Worm (Caenorhabditis elegans) whole organism, L2 larva: ENCODE results near the gene csn-3.

Source experiments
- C34F6.9 ChIP-seq: fragments of 150-350 bp; optimal IDR thresholded peaks from 2 replicates; lab custom pipeline; 2014; ENCODE audit warnings: missing biosample characterization, missing genetic modification characterization
- R02D3.7 ChIP-seq: fragments of 150-350 bp; optimal IDR thresholded peaks from 2 replicates; lab custom pipeline; 2014; ENCODE audit warnings: missing biosample characterization, missing genetic modification characterization
- ZK546.5 ChIP-seq: sonication (generic microtip); optimal IDR thresholded peaks from 2 replicates; lab custom pipeline; 2017; ENCODE audit warnings: missing biosample characterization, missing genetic modification characterization
- alr-1 ChIP-seq: fragments of 150-350 bp; optimal IDR thresholded peaks from 2 replicates; lab custom pipeline; 2014; ENCODE audit warnings: missing biosample characterization, missing genetic modification characterization
- aly-2 ChIP-seq: fragments of 150-350 bp; optimal IDR thresholded peaks from 2 replicates; lab custom pipeline; 2014; ENCODE audit warnings: missing biosample characterization, missing genetic modification characterization
- ama-1 ChIP-seq: fragments of 150-350 bp; optimal IDR thresholded peaks from 2 replicates; lab custom pipeline; 2018; ENCODE audit warnings: inconsistent platforms
- blmp-1 ChIP-seq: sonication (generic microtip); optimal IDR thresholded peaks from 2 replicates; lab custom pipeline; 2017; ENCODE audit warnings: missing genetic modification characterization, mild to moderate bottlenecking, missing compliant biosample characterization, antibody characterized with exemption, moderate library complexity; ENCODE audit not compliant: insufficient read depth
- ceh-16 ChIP-seq: fragments of 150-350 bp; optimal IDR thresholded peaks from 2 replicates; lab custom pipeline; 2014; ENCODE audit warnings: missing biosample characterization, missing genetic modification characterization
- ceh-82 ChIP-seq: fragments of 150-350 bp; optimal IDR thresholded peaks from 2 replicates; lab custom pipeline; 2014; ENCODE audit warnings: missing biosample characterization, missing genetic modification characterization
- crh-2 ChIP-seq: sonication (generic microtip); optimal IDR thresholded peaks from 2 replicates; lab custom pipeline; 2017; ENCODE audit warnings: missing biosample characterization, missing genetic modification characterization
- dmd-4 ChIP-seq: sonication (generic microtip); optimal IDR thresholded peaks from 2 replicates; lab custom pipeline; 2017; ENCODE audit warnings: missing biosample characterization, missing genetic modification characterization
- egl-27 ChIP-seq: sonication (generic microtip); optimal IDR thresholded peaks from 3 replicates; lab custom pipeline; 2017; ENCODE audit warnings: missing biosample characterization, missing genetic modification reagents, missing genetic modification characterization
- elt-1 ChIP-seq: fragments of 150-350 bp; optimal IDR thresholded peaks from 2 replicates; lab custom pipeline; 2014; ENCODE audit warnings: missing biosample characterization, missing genetic modification characterization
- elt-3 ChIP-seq: sonication (generic microtip); optimal IDR thresholded peaks from 2 replicates; lab custom pipeline; 2017; ENCODE audit warnings: missing biosample characterization, missing genetic modification characterization
- fos-1 ChIP-seq: fragments of 150-350 bp; optimal IDR thresholded peaks from 2 replicates; lab custom pipeline; 2014; ENCODE audit warnings: missing biosample characterization, missing genetic modification characterization
- gmeb-1 ChIP-seq: fragments of 150-350 bp; optimal IDR thresholded peaks from 2 replicates; lab custom pipeline; 2014; ENCODE audit warnings: missing biosample characterization, missing genetic modification characterization
- lin-11 ChIP-seq: fragments of 150-350 bp; sonication (generic microtip); optimal IDR thresholded peaks from 2 replicates; lab custom pipeline; 2014; ENCODE audit warnings: missing biosample characterization, missing genetic modification characterization, inconsistent platforms, mixed read lengths
- lin-13 ChIP-seq: fragments of 150-350 bp; optimal IDR thresholded peaks from 2 replicates; lab custom pipeline; 2014; ENCODE audit warnings: missing biosample characterization, missing genetic modification reagents, missing genetic modification characterization
- lin-39 ChIP-seq: fragments of 150-350 bp; optimal IDR thresholded peaks from 2 replicates; lab custom pipeline; 2014; ENCODE audit warnings: missing biosample characterization, missing genetic modification reagents, missing genetic modification characterization
- lsy-2 ChIP-seq, 2 experiments: fragments of 150-350 bp in 1 of 2; sonication (generic microtip) in 1 of 2; optimal IDR thresholded peaks; 2 replicates each; lab custom pipeline; 2014 to 2017; ENCODE audit warnings: missing biosample characterization in 2 of 2, missing genetic modification characterization in 2 of 2
- mab-5 ChIP-seq: fragments of 150-350 bp; optimal IDR thresholded peaks from 2 replicates; lab custom pipeline; 2014; ENCODE audit warnings: missing biosample characterization, missing genetic modification characterization
- mbf-1 ChIP-seq: sonication (generic microtip); optimal IDR thresholded peaks from 2 replicates; lab custom pipeline; 2017; ENCODE audit warnings: missing biosample characterization, missing genetic modification characterization
- mdl-1 ChIP-seq, 2 experiments: fragments of 150-350 bp in 1 of 2; sonication (generic microtip) in 1 of 2; optimal IDR thresholded peaks; 2 replicates each; lab custom pipeline; 2017; ENCODE audit warnings: missing biosample characterization in 2 of 2, missing genetic modification characterization in 2 of 2
- nhr-10 ChIP-seq: sonication (generic microtip); optimal IDR thresholded peaks from 2 replicates; lab custom pipeline; 2017; ENCODE audit warnings: missing biosample characterization, missing genetic modification characterization
- nhr-11 ChIP-seq: fragments of 150-350 bp; optimal IDR thresholded peaks from 2 replicates; lab custom pipeline; 2014; ENCODE audit warnings: missing biosample characterization, missing genetic modification characterization
- nhr-12 ChIP-seq: fragments of 150-350 bp; optimal IDR thresholded peaks from 2 replicates; lab custom pipeline; 2014; ENCODE audit warnings: missing biosample characterization, missing genetic modification characterization
- nhr-129 ChIP-seq: fragments of 150-350 bp; optimal IDR thresholded peaks from 2 replicates; lab custom pipeline; 2014; ENCODE audit warnings: missing biosample characterization, missing genetic modification characterization
- nhr-21 ChIP-seq: fragments of 150-350 bp; optimal IDR thresholded peaks from 2 replicates; lab custom pipeline; 2014; ENCODE audit warnings: missing biosample characterization, missing genetic modification characterization
- nhr-237 ChIP-seq: fragments of 150-350 bp; optimal IDR thresholded peaks from 2 replicates; lab custom pipeline; 2014; ENCODE audit warnings: missing biosample characterization, missing genetic modification characterization
- nhr-25 ChIP-seq: fragments of 150-350 bp; sonication (generic microtip); optimal IDR thresholded peaks from 3 replicates; lab custom pipeline; 2014; ENCODE audit warnings: missing biosample characterization, missing genetic modification characterization
- nhr-6 ChIP-seq: fragments of 150-350 bp; optimal IDR thresholded peaks from 2 replicates; lab custom pipeline; 2014; ENCODE audit warnings: missing biosample characterization, missing genetic modification characterization
- peb-1 ChIP-seq: fragments of 150-350 bp; optimal IDR thresholded peaks from 2 replicates; lab custom pipeline; 2014; ENCODE audit warnings: missing biosample characterization, missing genetic modification characterization
- sem-4 ChIP-seq: fragments of 150-350 bp; optimal IDR thresholded peaks from 2 replicates; lab custom pipeline; 2014; ENCODE audit warnings: missing biosample characterization, missing genetic modification reagents, missing genetic modification characterization
- skn-1 ChIP-seq: sonication (generic microtip); optimal IDR thresholded peaks from 2 replicates; lab custom pipeline; 2017; ENCODE audit warnings: missing biosample characterization, missing genetic modification characterization
- sma-3 ChIP-seq: sonication (generic microtip); optimal IDR thresholded peaks from 2 replicates; lab custom pipeline; 2016; ENCODE audit warnings: missing genetic modification reagents, missing genetic modification characterization, missing compliant biosample characterization
- sma-9 ChIP-seq, 2 experiments: fragments of 150-350 bp in 1 of 2; sonication (generic microtip) in 1 of 2; optimal IDR thresholded peaks; 2 replicates each; lab custom pipeline; 2014 to 2016; ENCODE audit warnings: missing genetic modification characterization in 2 of 2, mild to moderate bottlenecking in 1 of 2, missing biosample characterization in 1 of 2, missing compliant biosample characterization in 1 of 2, missing genetic modification reagents in 1 of 2, moderate library complexity in 1 of 2
- snpc-4 ChIP-seq: fragments of 150-350 bp; optimal IDR thresholded peaks from 2 replicates; lab custom pipeline; 2014; ENCODE audit warnings: missing biosample characterization, missing genetic modification characterization
- unc-39 ChIP-seq: fragments of 150-350 bp; optimal IDR thresholded peaks from 2 replicates; lab custom pipeline; 2014; ENCODE audit warnings: missing biosample characterization, missing genetic modification characterization
- unc-55 ChIP-seq: fragments of 150-350 bp; sonication (generic microtip); optimal IDR thresholded peaks from 3 replicates; lab custom pipeline; 2014; ENCODE audit warnings: missing biosample characterization, missing genetic modification reagents, missing genetic modification characterization
- unc-62 ChIP-seq: fragments of 150-350 bp; optimal IDR thresholded peaks from 2 replicates; lab custom pipeline; 2014; ENCODE audit warnings: missing biosample characterization, missing genetic modification reagents, missing genetic modification characterization
- zag-1 ChIP-seq: fragments of 150-350 bp; optimal IDR thresholded peaks from 2 replicates; lab custom pipeline; 2014; ENCODE audit warnings: missing biosample characterization, missing genetic modification characterization
- ztf-1 ChIP-seq: fragments of 200-800 bp; sonication (Bioruptor generic); conservative IDR thresholded peaks from 2 replicates; pipeline ENCODE4 v1.3.6; 2022; ENCODE audit warnings: missing genetic modification characterization, missing compliant biosample characterization
- ztf-11 ChIP-seq: sonication (generic microtip); optimal IDR thresholded peaks from 2 replicates; lab custom pipeline; 2017; ENCODE audit warnings: missing biosample characterization, missing genetic modification characterization
- ztf-4 ChIP-seq: fragments of 150-350 bp; optimal IDR thresholded peaks from 2 replicates; lab custom pipeline; 2014; ENCODE audit warnings: missing biosample characterization, missing genetic modification characterization

Gene csn-3

ce11 chrIV:240257-240754, 45.8 kb downstream of the csn-3 start, which contains the start of the genes fnta-1 and cogc-8 (continued):
- no peak for TF ChIP-seq lin-11 (tag; lab: Kevin White, UChicago)
- TF ChIP-seq alr-1 (tag; lab: Kevin White, UChicago) = no peak
- peak; percentile 21 for TF ChIP-seq lin-13 (GFP tag; lab: Kevin White, UChicago)
- TF ChIP-seq nhr-10 (tag; lab: Kevin White, UChicago) = no peak
- TF ChIP-seq nhr-25 (tag; lab: Kevin White, UChicago) = no peak
- TF ChIP-seq sma-3 (GFP tag; lab: Kevin White, UChicago) = peak; percentile 24
- TF ChIP-seq gmeb-1 (tag; lab: Kevin White, UChicago) = peak; percentile 61
- TF ChIP-seq ceh-82 (tag; lab: Kevin White, UChicago) = no peak
- TF ChIP-seq unc-55 = peak; percentile 76
- TF ChIP-seq mab-5 = no peak
- no peak for TF ChIP-seq snpc-4 (tag; lab: Kevin White, UChicago)
- TF ChIP-seq aly-2 (tag; lab: Kevin White, UChicago) = no peak
- TF ChIP-seq ama-1 (lab: Kevin White, UChicago) = no peak
- TF ChIP-seq ztf-1 (GFP tag; lab: Robert Waterston, UW) = no peak
- TF ChIP-seq lsy-2 (tag; optimal IDR thresholded peaks at IDR 0.05; lab: Kevin White, UChicago) = peak in 1 of 2 experiments; percentile 68
- no peak for TF ChIP-seq ceh-16 (tag; lab: Kevin White, UChicago)
- no peak for TF ChIP-seq unc-39 (tag; lab: Kevin White, UChicago)
- TF ChIP-seq nhr-11 (tag; lab: Kevin White, UChicago) = no peak
- TF ChIP-seq nhr-21 (tag; lab: Kevin White, UChicago) = no peak
- peak; percentile 58 for TF ChIP-seq C34F6.9 (tag; lab: Kevin White, UChicago)
- TF ChIP-seq nhr-129 = peak; percentile 51
- TF ChIP-seq peb-1 (tag; lab: Kevin White, UChicago) = no peak
- TF ChIP-seq egl-27 (tag; lab: Kevin White, UChicago) = no peak
- TF ChIP-seq elt-3 (tag; lab: Kevin White, UChicago) = no peak
- peak; percentile 11 for TF ChIP-seq crh-2 (tag; lab: Kevin White, UChicago)

- no peak for TF ChIP-seq nhr-25 (tag; lab: Kevin White, UChicago)
Observed at ce11 chrIV:244278-244677, 49.7 kb downstream of the csn-3 start.

DNA sequence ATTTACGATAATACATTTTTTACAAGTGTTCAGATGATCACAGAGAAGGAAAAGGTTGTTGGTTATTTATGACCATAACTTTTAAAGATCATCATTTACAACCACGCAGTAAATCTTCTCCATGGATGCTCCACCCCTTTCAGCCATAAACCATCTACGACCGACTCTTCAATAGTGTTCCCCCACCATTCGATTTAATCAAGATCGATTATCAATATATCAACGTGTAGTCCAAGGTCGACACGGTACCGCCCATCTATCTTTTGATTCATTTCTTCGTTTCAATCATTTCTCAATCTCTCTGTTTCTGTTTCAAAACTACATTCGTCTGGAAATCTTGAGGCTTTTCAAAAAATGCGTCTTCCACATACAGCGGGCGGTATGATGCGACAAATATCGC, 50.3 kb downstream of the csn-3 start, which contains the start of gene aass-1:
Gene aass-1 (plus strand): TSS at position 301 of the 400 bp plus-strand sequence.
- TF ChIP-seq dmd-4 (tag; lab: Kevin White, UChicago) (no peak), ZK546.5 (tag; lab: Kevin White, UChicago) (no peak), nhr-12 (no peak)

DNA sequence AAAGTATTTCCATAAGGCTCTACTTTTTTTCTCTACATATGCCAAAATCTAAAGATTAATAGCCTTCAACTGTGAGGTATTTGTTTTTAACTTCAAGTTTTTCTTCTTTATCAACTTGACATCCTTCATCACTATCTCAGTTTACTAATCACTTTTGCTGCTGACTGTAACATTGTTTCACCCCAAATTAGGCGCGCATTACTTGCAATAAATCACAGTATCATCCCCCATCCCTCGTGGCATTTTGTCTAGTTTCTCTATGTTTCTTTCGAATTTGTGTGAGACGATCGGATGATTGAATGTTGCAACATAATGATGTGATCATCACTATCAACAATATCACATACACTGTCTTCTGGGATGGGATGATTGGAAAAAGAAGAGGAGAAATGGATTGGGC, 53.0 kb downstream of the csn-3 start:
- TF ChIP-seq fos-1 (tag; lab: Kevin White, UChicago) (peak; percentile 52), C34F6.9 (tag; lab: Kevin White, UChicago) (no peak), blmp-1 (tag; lab: Kevin White, UChicago) (peak; percentile 73), crh-2 (tag; lab: Kevin White, UChicago) (peak; percentile 56), sem-4 (no peak), elt-1 (no peak), mab-5 (peak; percentile 40), unc-39 (tag; lab: Kevin White, UChicago) (no peak), sma-3 (GFP tag; lab: Kevin White, UChicago) (peak; percentile 79), zag-1 (no peak), unc-62 (GFP tag; lab: Kevin White, UChicago) (no peak), nhr-237 (tag; lab: Kevin White, UChicago) (no peak), ztf-1 (GFP tag; lab: Robert Waterston, UW) (no peak), dmd-4 (tag; lab: Kevin White, UChicago) (no peak), snpc-4 (tag; lab: Kevin White, UChicago) (no peak), nhr-25 (tag; lab: Kevin White, UChicago) (peak; percentile 75), skn-1 (tag; lab: Kevin White, UChicago) (no peak), gmeb-1 (tag; lab: Kevin White, UChicago) (peak; percentile 56), ceh-16 (tag; lab: Kevin White, UChicago) (no peak), lin-13 (GFP tag; lab: Kevin White, UChicago) (no peak), peb-1 (tag; lab: Kevin White, UChicago) (no peak), mdl-1 (tag; optimal IDR thresholded peaks at IDR 0.05; lab: Kevin White, UChicago) (peak; percentile 67 to 86), mbf-1 (tag; lab: Kevin White, UChicago) (no peak), sma-9 (GFP tag; optimal IDR thresholded peaks at IDR 0.05; lab: Kevin White, UChicago) (peak; percentile 86), sma-9 (tag; optimal IDR thresholded peaks at IDR 0.05; lab: Kevin White, UChicago) (no peak), nhr-21 (tag; lab: Kevin White, UChicago) (peak; percentile 80), nhr-6 (peak; percentile 65), lin-39 (tag; lab: Kevin White, UChicago) (no peak), R02D3.7 (tag; lab: Kevin White, UChicago) (no peak), nhr-10 (tag; lab: Kevin White, UChicago) (no peak), egl-27 (tag; lab: Kevin White, UChicago) (no peak), unc-55 (no peak), nhr-129 (peak; percentile 48), ZK546.5 (tag; lab: Kevin White, UChicago) (no peak), ztf-4 (tag; lab: Kevin White, UChicago) (no peak), ceh-82 (tag; lab: Kevin White, UChicago) (no peak), alr-1 (tag; lab: Kevin White, UChicago) (no peak), ztf-11 (tag; lab: Kevin White, UChicago) (no peak), nhr-12 (no peak)
